Comparison of ENCODE assay signal across 5 worm cellular contexts in the genomic region with DNA sequence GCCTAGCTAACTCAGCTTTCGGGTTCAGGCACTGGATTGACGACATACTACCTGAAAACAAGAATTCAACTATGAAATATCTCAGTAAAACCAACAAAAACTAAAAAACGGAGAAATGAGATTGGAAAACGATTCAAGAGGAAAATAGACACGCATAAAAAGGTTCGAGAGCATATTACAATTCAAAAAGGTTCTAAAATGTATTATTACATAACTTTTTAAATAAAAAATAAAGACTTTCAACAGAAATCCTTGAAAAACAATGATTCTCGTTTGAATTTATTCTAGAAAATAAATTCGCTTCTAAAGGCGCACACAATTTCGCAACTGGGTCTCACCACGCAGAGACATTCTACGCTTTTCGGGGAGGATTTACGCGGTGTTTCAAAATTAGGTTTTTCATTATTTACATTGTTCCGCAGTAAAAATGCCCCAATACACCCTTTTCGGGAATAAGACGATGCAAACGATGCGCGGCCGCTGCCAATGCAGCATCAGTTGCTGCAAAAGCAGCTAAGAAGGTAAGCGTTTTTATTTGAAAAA.
A peak's percentile ranks its signal among the peaks of the same experiment; 100 is the strongest.
TF ChIP-seq lines count a peak whose summit lies in the region.

A gene (minus strand): TSS at position 51 of the 543 bp plus-strand sequence.
A gene (plus strand): TSS at position 382 of the 543 bp plus-strand sequence.

TF ChIP-seq in whole organism, L1 larva, 84 proteins besides CTCF, POLR2A, EP300 and RAD21 (continues in another document):
- no peak for TF ChIP-seq sup-37 (GFP tag; optimal IDR thresholded peaks at IDR 0.05; lab: Kevin White, UChicago)
- peak; percentile 49 for TF ChIP-seq ama-1 (optimal IDR thresholded peaks at IDR 0.05; lab: Kevin White, UChicago)
- TF ChIP-seq fkh-8 (tag; optimal IDR thresholded peaks at IDR 0.05; lab: Kevin White, UChicago), result peak; percentile 75
- TF ChIP-seq nhr-12 (tag; optimal IDR thresholded peaks at IDR 0.05; lab: Kevin White, UChicago), result no peak
- TF ChIP-seq pag-3 (tag; optimal IDR thresholded peaks at IDR 0.05; lab: Kevin White, UChicago; ENCODE audit: borderline replicate concordance, insufficient read depth), result no peak
- peak; percentile 33 for TF ChIP-seq zip-4 (GFP tag; optimal IDR thresholded peaks at IDR 0.05; lab: Kevin White, UChicago)
- TF ChIP-seq nhr-11 (tag; optimal IDR thresholded peaks at IDR 0.05; lab: Kevin White, UChicago), result peak; percentile 8
- TF ChIP-seq fkh-10 (GFP tag; optimal IDR thresholded peaks at IDR 0.05; lab: Kevin White, UChicago), result peak; percentile 28
- TF ChIP-seq nhr-47 (tag; optimal IDR thresholded peaks at IDR 0.05; lab: Kevin White, UChicago), result peak; percentile 81
- no peak for TF ChIP-seq mef-2 (tag; optimal IDR thresholded peaks at IDR 0.05; lab: Kevin White, UChicago)
- TF ChIP-seq nhr-237 (tag; optimal IDR thresholded peaks at IDR 0.05; lab: Kevin White, UChicago), result peak; percentile 63
- TF ChIP-seq F16B12.6 (tag; optimal IDR thresholded peaks at IDR 0.05; lab: Kevin White, UChicago), result peak; percentile 53
- TF ChIP-seq nhr-85 (tag; lab: Kevin White, UChicago), result peak; percentile 82
- TF ChIP-seq hlh-17 (GFP tag; optimal IDR thresholded peaks at IDR 0.05; lab: Kevin White, UChicago; ENCODE audit: borderline replicate concordance), result no peak
- TF ChIP-seq sox-4 (tag; optimal IDR thresholded peaks at IDR 0.05; lab: Kevin White, UChicago), result no peak
- peak; percentile 73 for TF ChIP-seq lin-15B (tag; optimal IDR thresholded peaks at IDR 0.05; lab: Kevin White, UChicago)
- no peak for TF ChIP-seq C34B4.2 (tag; optimal IDR thresholded peaks at IDR 0.05; lab: Kevin White, UChicago)

TF ChIP-seq in whole organism, L3 larva, 47 proteins besides CTCF, POLR2A, EP300 and RAD21 (continues in another document):
- TF ChIP-seq nhr-23 (tag; optimal IDR thresholded peaks at IDR 0.05; lab: Kevin White, UChicago) (peak; percentile 79), ceh-82 (tag; optimal IDR thresholded peaks at IDR 0.05; lab: Kevin White, UChicago) (no peak), ztf-4 (tag; optimal IDR thresholded peaks at IDR 0.05; lab: Kevin White, UChicago) (no peak), skn-1 (tag; optimal IDR thresholded peaks at IDR 0.05; lab: Kevin White, UChicago) (no peak), egl-27 (tag; optimal IDR thresholded peaks at IDR 0.05; lab: Kevin White, UChicago) (peak; percentile 7), mml-1 (tag; optimal IDR thresholded peaks at IDR 0.05; lab: Kevin White, UChicago) (no peak), fos-1 (tag; optimal IDR thresholded peaks at IDR 0.05; lab: Kevin White, UChicago) (no peak), nfya-1 (tag; optimal IDR thresholded peaks at IDR 0.05; lab: Kevin White, UChicago; ENCODE audit: insufficient read depth) (peak; percentile 89), tbx-2 (tag; optimal IDR thresholded peaks at IDR 0.05; lab: Kevin White, UChicago) (no peak), jun-1 (tag; optimal IDR thresholded peaks at IDR 0.05; lab: Kevin White, UChicago) (peak; percentile 24), unc-62 (GFP tag; optimal IDR thresholded peaks at IDR 0.05; lab: Kevin White, UChicago) (no peak), aly-2 (tag; optimal IDR thresholded peaks at IDR 0.05; lab: Kevin White, UChicago) (no peak), pqm-1 (tag; optimal IDR thresholded peaks at IDR 0.05; lab: Kevin White, UChicago) (peak; percentile 48), hmg-11 (tag; optimal IDR thresholded peaks at IDR 0.05; lab: Kevin White, UChicago) (peak; percentile 33), nhr-12 (tag; optimal IDR thresholded peaks at IDR 0.05; lab: Kevin White, UChicago) (no peak), mdl-1 (tag; optimal IDR thresholded peaks at IDR 0.05; lab: Kevin White, UChicago) (no peak), elt-1 (tag; optimal IDR thresholded peaks at IDR 0.05; lab: Kevin White, UChicago) (peak; percentile 10), nhr-11 (tag; optimal IDR thresholded peaks at IDR 0.05; lab: Kevin White, UChicago) (no peak)

TF ChIP-seq in whole organism, early embryonic, 17 proteins besides CTCF, POLR2A, EP300 and RAD21:
- TF ChIP-seq hmbx-1 (tag; optimal IDR thresholded peaks at IDR 0.05; lab: Kevin White, UChicago) (no peak), hmg-4 (GFP tag; optimal IDR thresholded peaks at IDR 0.05; lab: Kevin White, UChicago) (peak; percentile 3), ama-1 (optimal IDR thresholded peaks at IDR 0.05; lab: Kevin White, UChicago) (no peak), F13C5.2 (tag; optimal IDR thresholded peaks at IDR 0.05; lab: Kevin White, UChicago) (peak; percentile 65)
TF ChIP-seq in whole organism, early embryonic: peak in this region for 2.

TF ChIP-seq in whole organism, midembryonic, 9 proteins besides CTCF, POLR2A, EP300 and RAD21:
- TF ChIP-seq cog-1 (tag; optimal IDR thresholded peaks at IDR 0.05; lab: Kevin White, UChicago) (peak; percentile 72), flt-1 (GFP tag; IDR thresholded peaks at IDR 0.05; lab: Robert Waterston, UW) (no peak), ztf-29 (GFP tag; IDR thresholded peaks at IDR 0.05; lab: Robert Waterston, UW) (no peak)
TF ChIP-seq in whole organism, midembryonic: peak in this region for 1.

TF ChIP-seq in whole organism, young adult, 124 proteins besides CTCF, POLR2A, EP300 and RAD21 (continues in another document):
- no peak for TF ChIP-seq T26A5.8 (tag; optimal IDR thresholded peaks at IDR 0.05; lab: Kevin White, UChicago)
- no peak for TF ChIP-seq dpff-1 (tag; optimal IDR thresholded peaks at IDR 0.05; lab: Kevin White, UChicago)
- no peak for TF ChIP-seq unc-62 (GFP tag; optimal IDR thresholded peaks at IDR 0.05; lab: Kevin White, UChicago)
- TF ChIP-seq hlh-26 (GFP tag; conservative IDR thresholded peaks at IDR 0.05; lab: Robert Waterston, UW), result no peak
- TF ChIP-seq ztf-26 (tag; optimal IDR thresholded peaks at IDR 0.05; lab: Kevin White, UChicago), result no peak
- TF ChIP-seq lsy-27 (tag; optimal IDR thresholded peaks at IDR 0.05; lab: Kevin White, UChicago; ENCODE audit: borderline replicate concordance, insufficient read depth), result no peak
- TF ChIP-seq F57A8.1 (GFP tag; optimal IDR thresholded peaks at IDR 0.05; lab: Kevin White, UChicago), result no peak
- no peak for TF ChIP-seq ztf-3 (GFP tag; optimal IDR thresholded peaks at IDR 0.05; lab: Kevin White, UChicago)
- TF ChIP-seq mel-28 (tag; optimal IDR thresholded peaks at IDR 0.05; lab: Kevin White, UChicago; ENCODE audit: borderline replicate concordance), result no peak
- TF ChIP-seq madf-10 (tag; optimal IDR thresholded peaks at IDR 0.05; lab: Kevin White, UChicago), result peak; percentile 2
- no peak for TF ChIP-seq ztf-6 (GFP tag; IDR thresholded peaks at IDR 0.05; lab: Robert Waterston, UW)
- peak; percentile 37; the same call in 1 of the 2 replicates for TF ChIP-seq hmg-1.2 (GFP tag; IDR thresholded peaks at IDR 0.05; lab: Robert Waterston, UW)
- TF ChIP-seq tbp1 (GFP tag; optimal IDR thresholded peaks at IDR 0.05; lab: Kevin White, UChicago), result peak; percentile 44
- TF ChIP-seq pbrm-1 (GFP tag; IDR thresholded peaks at IDR 0.05; lab: Robert Waterston, UW), result peak; percentile 64; the same call in 1 of the 2 replicates
- TF ChIP-seq akir-1 (GFP tag; optimal IDR thresholded peaks at IDR 0.05; lab: Kevin White, UChicago), result no peak
- TF ChIP-seq nhr-90 (tag; optimal IDR thresholded peaks at IDR 0.05; lab: Kevin White, UChicago), result no peak
- peak; percentile 23; the same call in 1 of the 2 replicates for TF ChIP-seq ekl-4 (GFP tag; IDR thresholded peaks at IDR 0.05; lab: Robert Waterston, UW)
- peak; percentile 61 for TF ChIP-seq F23B12.7 (tag; optimal IDR thresholded peaks at IDR 0.05; lab: Kevin White, UChicago; ENCODE audit: insufficient read depth)
- no peak for TF ChIP-seq zim-3 (tag; optimal IDR thresholded peaks at IDR 0.05; lab: Kevin White, UChicago)
- no peak for TF ChIP-seq bed-1 (GFP tag; IDR thresholded peaks at IDR 0.05; lab: Robert Waterston, UW)
- no peak for TF ChIP-seq ceh-100 (GFP tag; IDR thresholded peaks at IDR 0.05; lab: Robert Waterston, UW)
- peak; percentile 91 for TF ChIP-seq lin-54 (GFP tag; optimal IDR thresholded peaks at IDR 0.05; lab: Kevin White, UChicago)
- TF ChIP-seq nhr-27 (tag; optimal IDR thresholded peaks at IDR 0.05; lab: Kevin White, UChicago), result no peak
- TF ChIP-seq ztf-18 (tag; optimal IDR thresholded peaks at IDR 0.05; lab: Kevin White, UChicago), result no peak
- no peak for TF ChIP-seq athp-1 (tag; optimal IDR thresholded peaks at IDR 0.05; lab: Kevin White, UChicago)
- no peak for TF ChIP-seq somi-1 (GFP tag; optimal IDR thresholded peaks at IDR 0.05; lab: Kevin White, UChicago)
- TF ChIP-seq C06A6.2 (GFP tag; conservative IDR thresholded peaks at IDR 0.05; lab: Robert Waterston, UW), result no peak
- peak; percentile 94 for TF ChIP-seq pha-4 (tag; optimal IDR thresholded peaks at IDR 0.05; lab: Kevin White, UChicago)
- TF ChIP-seq attf-3 (GFP tag; conservative IDR thresholded peaks at IDR 0.05; lab: Robert Waterston, UW), result no peak
- TF ChIP-seq chd-7 (tag; optimal IDR thresholded peaks at IDR 0.05; lab: Kevin White, UChicago), result no peak
- no peak for TF ChIP-seq Y53F4B.3 (GFP tag; IDR thresholded peaks at IDR 0.05; lab: Robert Waterston, UW)
- TF ChIP-seq nhr-120 (GFP tag; IDR thresholded peaks at IDR 0.05; lab: Robert Waterston, UW), result no peak
- no peak for TF ChIP-seq him-1 (tag; optimal IDR thresholded peaks at IDR 0.05; lab: Kevin White, UChicago)
- TF ChIP-seq nfya-1 (tag; optimal IDR thresholded peaks at IDR 0.05; lab: Kevin White, UChicago; ENCODE audit: borderline replicate concordance, insufficient read depth), result no peak
- TF ChIP-seq egrh-3 (GFP tag; IDR thresholded peaks at IDR 0.05; lab: Robert Waterston, UW), result no peak
- TF ChIP-seq ets-4 (GFP tag; optimal IDR thresholded peaks at IDR 0.05; lab: Kevin White, UChicago), result no peak
- TF ChIP-seq repo-1 (tag; optimal IDR thresholded peaks at IDR 0.05; lab: Kevin White, UChicago), result no peak
- TF ChIP-seq madf-3 (GFP tag; IDR thresholded peaks at IDR 0.05; lab: Robert Waterston, UW), result no peak
- peak; percentile 31 for TF ChIP-seq lin-40 (tag; optimal IDR thresholded peaks at IDR 0.05; lab: Kevin White, UChicago)
- no peak for TF ChIP-seq hlh-12 (tag; optimal IDR thresholded peaks at IDR 0.05; lab: Kevin White, UChicago)
- TF ChIP-seq sdz-38 (tag; optimal IDR thresholded peaks at IDR 0.05; lab: Kevin White, UChicago), result no peak
- no peak for TF ChIP-seq ceh-58 (GFP tag; IDR thresholded peaks at IDR 0.05; lab: Robert Waterston, UW)
- TF ChIP-seq attf-5 (GFP tag; optimal IDR thresholded peaks at IDR 0.05; lab: Kevin White, UChicago), result peak; percentile 64
- no peak for TF ChIP-seq snpc-4 (GFP tag; optimal IDR thresholded peaks at IDR 0.05; lab: Kevin White, UChicago)
- peak in 3 of 4 experiments; percentile 19 to 30 (median 22) for TF ChIP-seq snpc-4 (tag; optimal IDR thresholded peaks at IDR 0.05; lab: Kevin White, UChicago)
- TF ChIP-seq madf-6 (GFP tag; IDR thresholded peaks at IDR 0.05; lab: Robert Waterston, UW), result peak; percentile 62; the same call in 1 of the 2 replicates
- TF ChIP-seq D2030.7 (GFP tag; IDR thresholded peaks at IDR 0.05; lab: Robert Waterston, UW), result no peak
